Worm (Caenorhabditis elegans) whole organism, late embryonic: ENCODE results near the gene C39E9.8.

Source experiments
- F13H6.1 ChIP-seq: sonication (generic microtip); optimal IDR thresholded peaks from 2 replicates; lab custom pipeline; 2016; ENCODE audit warnings: missing genetic modification characterization, missing compliant biosample characterization
- K02D7.2 ChIP-seq: sonication (generic microtip); optimal IDR thresholded peaks from 2 replicates; lab custom pipeline; 2017; ENCODE audit warnings: mild to moderate bottlenecking, missing genetic modification characterization, missing compliant biosample characterization
- T23F11.4 ChIP-seq: fragments of 200-800 bp; sonication (Bioruptor generic); optimal IDR thresholded peaks from 2 replicates; lab custom pipeline; 2018; ENCODE audit warnings: mild to moderate bottlenecking, missing genetic modification characterization, missing compliant biosample characterization
- ama-1 ChIP-seq: fragments of 150-350 bp; optimal IDR thresholded peaks from 2 replicates; lab custom pipeline; 2014
- ceh-14 ChIP-seq: sonication (generic microtip); optimal IDR thresholded peaks from 2 replicates; lab custom pipeline; 2016; ENCODE audit warnings: missing genotype, missing genetic modification characterization, missing compliant biosample characterization
- ceh-18 ChIP-seq: sonication (generic microtip); optimal IDR thresholded peaks from 2 replicates; lab custom pipeline; 2016; ENCODE audit warnings: missing genetic modification characterization, missing compliant biosample characterization
- ceh-22 ChIP-seq: sonication (generic microtip); optimal IDR thresholded peaks from 2 replicates; lab custom pipeline; 2017; ENCODE audit warnings: missing biosample characterization, missing genetic modification characterization
- ceh-30 ChIP-seq: fragments of 150-350 bp; optimal IDR thresholded peaks from 2 replicates; lab custom pipeline; 2014; ENCODE audit warnings: missing biosample characterization, missing genetic modification characterization
- ceh-31 ChIP-seq: sonication (generic microtip); optimal IDR thresholded peaks from 2 replicates; lab custom pipeline; 2016; ENCODE audit warnings: missing genetic modification characterization, missing compliant biosample characterization
- ceh-34 ChIP-seq: sonication (generic microtip); optimal IDR thresholded peaks from 2 replicates; lab custom pipeline; 2016; ENCODE audit warnings: mild to moderate bottlenecking, missing genetic modification characterization, missing compliant biosample characterization
- ceh-45 ChIP-seq: fragments of 200-800 bp; sonication (Bioruptor generic); IDR thresholded peaks from 2 replicates; pipeline ENCODE4 v1.3.6; 2022; ENCODE audit warnings: missing genetic modification reagents, missing genetic modification characterization, missing compliant biosample characterization
- ceh-48 ChIP-seq: sonication (generic microtip); optimal IDR thresholded peaks from 2 replicates; lab custom pipeline; 2016; ENCODE audit warnings: missing genetic modification characterization, inconsistent platforms, missing compliant biosample characterization
- ceh-6 ChIP-seq: fragments of 200-800 bp; sonication (Bioruptor generic); optimal IDR thresholded peaks from 2 replicates; lab custom pipeline; 2018; ENCODE audit warnings: mild to moderate bottlenecking, missing genetic modification characterization, missing compliant biosample characterization
- ceh-9 ChIP-seq: sonication (generic microtip); optimal IDR thresholded peaks from 2 replicates; lab custom pipeline; 2016; ENCODE audit warnings: mild to moderate bottlenecking, missing genetic modification characterization, inconsistent platforms, missing compliant biosample characterization
- che-1 ChIP-seq: sonication (generic microtip); optimal IDR thresholded peaks from 2 replicates; lab custom pipeline; 2016; ENCODE audit warnings: mild to moderate bottlenecking, missing genetic modification characterization, missing compliant biosample characterization
- elt-2 ChIP-seq: sonication (generic microtip); optimal IDR thresholded peaks from 2 replicates; lab custom pipeline; 2016; ENCODE audit warnings: missing genetic modification reagents, missing genetic modification characterization, missing compliant biosample characterization
- elt-4 ChIP-seq: sonication (generic microtip); optimal IDR thresholded peaks from 2 replicates; lab custom pipeline; 2016; ENCODE audit warnings: missing genetic modification characterization, missing compliant biosample characterization
- eyg-1 ChIP-seq: sonication (generic microtip); optimal IDR thresholded peaks from 2 replicates; lab custom pipeline; 2016; ENCODE audit warnings: missing genotype, missing genetic modification characterization, missing compliant biosample characterization
- fax-1 ChIP-seq: sonication (generic microtip); optimal IDR thresholded peaks from 2 replicates; lab custom pipeline; 2016; ENCODE audit warnings: missing genotype, missing genetic modification characterization, missing compliant biosample characterization
- fkh-10 ChIP-seq: fragments of 150-350 bp; optimal IDR thresholded peaks from 2 replicates; lab custom pipeline; 2014; ENCODE audit warnings: missing biosample characterization, missing genetic modification reagents, missing genetic modification characterization
- fkh-6 ChIP-seq: sonication (generic microtip); optimal IDR thresholded peaks from 2 replicates; lab custom pipeline; 2016; ENCODE audit warnings: missing genetic modification characterization, missing compliant biosample characterization
- gmeb-2 ChIP-seq: sonication (generic microtip); optimal IDR thresholded peaks from 2 replicates; lab custom pipeline; 2016; ENCODE audit warnings: missing genetic modification characterization, inconsistent platforms, missing compliant biosample characterization
- hlh-15 ChIP-seq: sonication (generic microtip); optimal IDR thresholded peaks from 2 replicates; lab custom pipeline; 2016; ENCODE audit warnings: missing genetic modification characterization, missing compliant biosample characterization
- hlh-30 ChIP-seq: sonication (generic microtip); optimal IDR thresholded peaks from 2 replicates; lab custom pipeline; 2017; ENCODE audit warnings: antibody characterized with exemption, missing genetic modification characterization, missing compliant biosample characterization; ENCODE audit not compliant: insufficient read depth
- hlh-6 ChIP-seq: sonication (generic microtip); optimal IDR thresholded peaks from 2 replicates; lab custom pipeline; 2016; ENCODE audit warnings: missing genotype, missing genetic modification characterization, missing compliant biosample characterization
- hlh-8 ChIP-seq: sonication (generic microtip); optimal IDR thresholded peaks from 2 replicates; lab custom pipeline; 2016; ENCODE audit warnings: missing genotype, missing genetic modification characterization, missing compliant biosample characterization
- lim-6 ChIP-seq: sonication (generic microtip); optimal IDR thresholded peaks from 2 replicates; lab custom pipeline; 2016; ENCODE audit warnings: missing genetic modification characterization, missing compliant biosample characterization
- lin-11 ChIP-seq: fragments of 200-800 bp; sonication (Bioruptor generic); optimal IDR thresholded peaks from 2 replicates; lab custom pipeline; 2018; ENCODE audit warnings: mild to moderate bottlenecking, missing genetic modification characterization, missing compliant biosample characterization
- madf-2 ChIP-seq: sonication (generic microtip); optimal IDR thresholded peaks from 2 replicates; lab custom pipeline; 2017; ENCODE audit warnings: missing genetic modification characterization, missing compliant biosample characterization
- mec-3 ChIP-seq: sonication (generic microtip); optimal IDR thresholded peaks from 2 replicates; lab custom pipeline; 2016; ENCODE audit warnings: borderline replicate concordance, missing genetic modification characterization, missing compliant biosample characterization
- nfya-1 ChIP-seq: sonication (generic microtip); optimal IDR thresholded peaks from 2 replicates; lab custom pipeline; 2017; ENCODE audit warnings: missing genetic modification characterization, mild to moderate bottlenecking, missing compliant biosample characterization, antibody characterized with exemption, moderate library complexity
- nhr-11 ChIP-seq: fragments of 150-350 bp; optimal IDR thresholded peaks from 2 replicates; lab custom pipeline; 2014; ENCODE audit warnings: missing biosample characterization, missing genetic modification characterization
- nhr-232 ChIP-seq: sonication (generic microtip); optimal IDR thresholded peaks from 2 replicates; lab custom pipeline; 2016; ENCODE audit warnings: missing genetic modification characterization, missing compliant biosample characterization
- npax-4 ChIP-seq: sonication (generic microtip); optimal IDR thresholded peaks from 2 replicates; lab custom pipeline; 2016; ENCODE audit warnings: missing genetic modification characterization, missing compliant biosample characterization
- odd-2 ChIP-seq: sonication (generic microtip); optimal IDR thresholded peaks from 2 replicates; lab custom pipeline; 2017; ENCODE audit warnings: antibody characterized with exemption, mild to moderate bottlenecking, missing genetic modification characterization, missing compliant biosample characterization
- pat-9 ChIP-seq: fragments of 200-800 bp; sonication (Bioruptor generic); optimal IDR thresholded peaks from 2 replicates; lab custom pipeline; 2018; ENCODE audit warnings: mild to moderate bottlenecking, missing genetic modification characterization, moderate library complexity, missing compliant biosample characterization
- pax-1 ChIP-seq: fragments of 150-350 bp; optimal IDR thresholded peaks from 2 replicates; lab custom pipeline; 2014; ENCODE audit warnings: missing biosample characterization, missing genetic modification characterization
- pqm-1 ChIP-seq: sonication (generic microtip); optimal IDR thresholded peaks from 2 replicates; lab custom pipeline; 2016; ENCODE audit warnings: missing genetic modification characterization, missing compliant biosample characterization
- pros-1 ChIP-seq: fragments of 150-350 bp; optimal IDR thresholded peaks from 2 replicates; lab custom pipeline; 2014; ENCODE audit warnings: missing biosample characterization, missing genetic modification reagents, missing genetic modification characterization
- ref-2 ChIP-seq: sonication (generic microtip); optimal IDR thresholded peaks from 2 replicates; lab custom pipeline; 2016; ENCODE audit warnings: missing genetic modification characterization, missing compliant biosample characterization
- rnt-1 ChIP-seq: sonication (generic microtip); optimal IDR thresholded peaks from 2 replicates; lab custom pipeline; 2016; ENCODE audit warnings: missing genetic modification characterization, missing compliant biosample characterization
- sdc-2 ChIP-seq: sonication (generic microtip); optimal IDR thresholded peaks from 2 replicates; lab custom pipeline; 2016; ENCODE audit warnings: missing genotype, missing genetic modification characterization, missing compliant biosample characterization
- sox-2 ChIP-seq: fragments of 200-800 bp; sonication (Bioruptor generic); IDR thresholded peaks from 2 replicates; pipeline ENCODE4 v1.3.6; 2022; ENCODE audit warnings: missing genetic modification reagents, missing genetic modification characterization, missing compliant biosample characterization
- sox-4 ChIP-seq: sonication (generic microtip); optimal IDR thresholded peaks from 2 replicates; lab custom pipeline; 2017; ENCODE audit warnings: mild to moderate bottlenecking, missing genetic modification characterization, inconsistent platforms, missing compliant biosample characterization
- tbx-2 ChIP-seq: sonication (generic microtip); optimal IDR thresholded peaks from 2 replicates; lab custom pipeline; 2016; ENCODE audit warnings: missing genetic modification characterization, missing compliant biosample characterization
- unc-3 ChIP-seq, 2 experiments: fragments of 200-800 bp in 1 of 2; sonication (Bioruptor generic) in 1 of 2; sonication (generic microtip) in 1 of 2; conservative IDR thresholded peaks in 1 of 2; optimal IDR thresholded peaks in 1 of 2; 2 replicates each; pipeline versions ENCODE4 v1.3.6 to Lab custom; 2016 to 2022; ENCODE audit warnings: missing compliant biosample characterization in 2 of 2, missing genetic modification characterization in 2 of 2, missing genetic modification reagents in 1 of 2
- unc-42 ChIP-seq: sonication (generic microtip); optimal IDR thresholded peaks from 2 replicates; lab custom pipeline; 2016; ENCODE audit warnings: missing genotype, missing genetic modification characterization, missing compliant biosample characterization
- unc-55 ChIP-seq: sonication (generic microtip); optimal IDR thresholded peaks from 2 replicates; lab custom pipeline; 2017; ENCODE audit warnings: missing biosample characterization, missing genetic modification reagents, missing genetic modification characterization
- unc-86 ChIP-seq: sonication (generic microtip); optimal IDR thresholded peaks from 2 replicates; lab custom pipeline; 2016; ENCODE audit warnings: missing genetic modification characterization, missing compliant biosample characterization

The C39E9.8 gene

DNA sequence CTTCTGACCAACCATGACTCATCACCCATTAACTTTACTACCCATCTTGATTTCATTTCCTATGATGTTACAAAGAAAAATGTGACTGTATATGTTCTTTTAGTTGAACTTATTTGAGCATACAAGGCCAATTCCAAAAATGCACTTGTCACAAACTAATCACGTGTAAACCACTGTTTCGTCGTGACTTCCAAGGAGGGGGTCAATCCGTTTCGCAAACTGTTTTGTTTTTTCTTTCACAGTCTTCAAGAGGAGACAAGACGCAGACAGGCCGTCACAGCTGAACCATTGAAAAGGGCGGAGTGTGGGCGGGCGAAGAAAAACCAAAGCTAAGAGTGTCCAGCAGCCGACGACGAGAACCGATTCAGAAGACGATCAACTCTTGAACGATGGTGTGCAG is at the start of gene C39E9.8:
Gene C39E9.8 (plus strand): TSS at position 328 of the 400 bp plus-strand sequence.
- TF ChIP-seq pqm-1 (tag; lab: Kevin White, UChicago) (no peak), pros-1 (tag; lab: Kevin White, UChicago) (no peak), mec-3 (tag; lab: Kevin White, UChicago) (no peak), hlh-15 (tag; lab: Kevin White, UChicago) (no peak)

ce11 chrIV:13029674-13030466 is 49.4 kb upstream of the C39E9.8 start:
- TF ChIP-seq ceh-14 (tag; lab: Kevin White, UChicago), result no peak
- TF ChIP-seq ceh-31 (tag; lab: Kevin White, UChicago), result peak; percentile 83
- TF ChIP-seq lim-6, result no peak
- no peak for TF ChIP-seq hlh-8 (tag; lab: Kevin White, UChicago)
- peak; percentile 66 for TF ChIP-seq hlh-6 (tag; lab: Kevin White, UChicago)
- no peak for TF ChIP-seq F13H6.1 (tag; lab: Kevin White, UChicago)
- no peak for TF ChIP-seq ceh-48 (tag; lab: Kevin White, UChicago)
- no peak for TF ChIP-seq fkh-10 (GFP tag; lab: Kevin White, UChicago)
- TF ChIP-seq fax-1 (tag; lab: Kevin White, UChicago), result peak; percentile 40
- TF ChIP-seq ceh-34, result peak; percentile 41
- peak; percentile 32 for TF ChIP-seq che-1 (tag; lab: Kevin White, UChicago)
- TF ChIP-seq odd-2, result no peak
- no peak for TF ChIP-seq gmeb-2
- TF ChIP-seq hlh-15 (tag; lab: Kevin White, UChicago), result no peak
- no peak for TF ChIP-seq ceh-22 (tag; lab: Kevin White, UChicago)
- TF ChIP-seq pros-1 (tag; lab: Kevin White, UChicago), result no peak
- no peak for TF ChIP-seq ceh-9 (tag; lab: Kevin White, UChicago)
- no peak for TF ChIP-seq npax-4 (tag; lab: Kevin White, UChicago)
- no peak for TF ChIP-seq fkh-6
- peak; percentile 45 for TF ChIP-seq rnt-1 (tag; lab: Kevin White, UChicago)
- no peak for TF ChIP-seq ama-1 (lab: Kevin White, UChicago)
- no peak for TF ChIP-seq nhr-11 (tag; lab: Kevin White, UChicago)
- no peak for TF ChIP-seq nhr-232
- no peak for TF ChIP-seq unc-3 (GFP tag; conservative IDR thresholded peaks at IDR 0.05; lab: Robert Waterston, UW)
- no peak for TF ChIP-seq unc-3 (tag; optimal IDR thresholded peaks at IDR 0.05; lab: Kevin White, UChicago)
- TF ChIP-seq pat-9 (tag; lab: Kevin White, UChicago), result no peak
- TF ChIP-seq madf-2 (tag; lab: Kevin White, UChicago), result peak; percentile 41
- TF ChIP-seq lin-11 (tag; lab: Kevin White, UChicago), result no peak
- TF ChIP-seq ceh-30, result no peak
- TF ChIP-seq unc-86 (tag; lab: Kevin White, UChicago), result peak; percentile 16
- peak; percentile 11 for TF ChIP-seq unc-55
- no peak for TF ChIP-seq ceh-18 (tag; lab: Kevin White, UChicago)
- TF ChIP-seq T23F11.4 (GFP tag; lab: Kevin White, UChicago), result no peak
- no peak for TF ChIP-seq pqm-1 (tag; lab: Kevin White, UChicago)
- TF ChIP-seq nfya-1 (tag; lab: Kevin White, UChicago), result peak; percentile 47
- peak; percentile 11 for TF ChIP-seq hlh-30
- TF ChIP-seq K02D7.2 (tag; lab: Kevin White, UChicago), result no peak
- TF ChIP-seq sox-4 (tag; lab: Kevin White, UChicago), result no peak
- TF ChIP-seq ceh-45 (GFP tag; lab: Robert Waterston, UW), result no peak
- no peak for TF ChIP-seq pax-1 (tag; lab: Kevin White, UChicago)
- peak; percentile 4 for TF ChIP-seq unc-42 (tag; lab: Kevin White, UChicago)
- TF ChIP-seq tbx-2 (tag; lab: Kevin White, UChicago), result peak; percentile 35
- peak; percentile 49 for TF ChIP-seq sdc-2 (tag; lab: Kevin White, UChicago)
- no peak for TF ChIP-seq eyg-1 (tag; lab: Kevin White, UChicago)
- no peak for TF ChIP-seq ceh-6 (GFP tag; lab: Kevin White, UChicago)
- no peak for TF ChIP-seq elt-4 (tag; lab: Kevin White, UChicago)
- TF ChIP-seq ref-2 (tag; lab: Kevin White, UChicago), result peak; percentile 59
- TF ChIP-seq sox-2 (GFP tag; lab: Robert Waterston, UW), result peak; percentile 80
- peak; percentile 1 for TF ChIP-seq elt-2 (tag; lab: Kevin White, UChicago)
